Worm (Caenorhabditis elegans) whole organism, young adult: Measurements from ENCODE around the gene snb-1.
A peak's percentile ranks its signal among the peaks of the same experiment; 100 is the strongest.

Experiments
- B0035.1 ChIP-seq: sonication (generic microtip); optimal IDR thresholded peaks from 2 replicates; lab custom pipeline; 2016; ENCODE audit warnings: missing genetic modification characterization, mild to moderate bottlenecking, missing compliant biosample characterization, missing genotype, missing genetic modification reagents
- F22D6.2 ChIP-seq: sonication (generic microtip); optimal IDR thresholded peaks from 2 replicates; lab custom pipeline; 2016; ENCODE audit warnings: mild to moderate bottlenecking, missing genetic modification characterization, missing compliant biosample characterization
- F23B12.7 ChIP-seq: sonication (generic microtip); optimal IDR thresholded peaks from 2 replicates; lab custom pipeline; 2017; ENCODE audit warnings: missing genetic modification characterization, mild to moderate bottlenecking, missing compliant biosample characterization, antibody characterized with exemption, moderate library complexity; ENCODE audit not compliant: insufficient read depth
- F49E8.2 ChIP-seq: sonication (generic microtip); optimal IDR thresholded peaks from 3 replicates; lab custom pipeline; 2017; ENCODE audit warnings: missing genetic modification characterization, mild to moderate bottlenecking, missing compliant biosample characterization, antibody characterized with exemption, moderate library complexity; ENCODE audit not compliant: insufficient read depth
- F55B11.4 ChIP-seq: sonication (generic microtip); optimal IDR thresholded peaks from 2 replicates; lab custom pipeline; 2016; ENCODE audit warnings: missing compliant biosample characterization, missing genetic modification characterization, borderline replicate concordance; ENCODE audit not compliant: insufficient read depth
- F57A8.1 ChIP-seq: fragments of 200-800 bp; sonication (Bioruptor generic); optimal IDR thresholded peaks from 2 replicates; lab custom pipeline; 2018; ENCODE audit warnings: mild to moderate bottlenecking, missing genetic modification characterization, moderate library complexity, missing compliant biosample characterization
- K11D2.4 ChIP-seq: fragments of 200-800 bp; sonication (Bioruptor generic); IDR thresholded peaks from 2 replicates; pipeline ENCODE4 v1.3.6; 2022; ENCODE audit warnings: missing genetic modification reagents, missing genetic modification characterization, missing compliant biosample characterization
- Y53F4B.3 ChIP-seq: fragments of 200-800 bp; sonication (Bioruptor generic); IDR thresholded peaks from 2 replicates; pipeline ENCODE4 v1.3.6; 2022; ENCODE audit warnings: missing genetic modification reagents, missing genetic modification characterization, missing compliant biosample characterization
- Y53G8AR.9 ChIP-seq: fragments of 200-800 bp; sonication (Bioruptor generic); conservative IDR thresholded peaks from 2 replicates; pipeline ENCODE4 v1.3.6; 2022; ENCODE audit warnings: missing genetic modification reagents, missing genetic modification characterization, missing compliant biosample characterization
- ZK185.1 ChIP-seq: sonication (generic microtip); optimal IDR thresholded peaks from 2 replicates; lab custom pipeline; 2016; ENCODE audit warnings: mild to moderate bottlenecking, missing genetic modification characterization, missing compliant biosample characterization; ENCODE audit not compliant: poor library complexity, severe bottlenecking
- akir-1 ChIP-seq: fragments of 200-800 bp; sonication (Bioruptor generic); optimal IDR thresholded peaks from 2 replicates; lab custom pipeline; 2018; ENCODE audit warnings: mild to moderate bottlenecking, missing genetic modification characterization, moderate library complexity, missing compliant biosample characterization
- ama-1 ChIP-seq, 3 experiments: fragments of 150-350 bp in 1 of 3; sonication (generic microtip) in 2 of 3; optimal IDR thresholded peaks; 2 replicates each; lab custom pipeline; 2014 to 2018; ENCODE audit warnings: missing biosample characterization in 2 of 3, missing genetic modification characterization in 2 of 3, missing genetic modification reagents in 2 of 3
- athp-1 ChIP-seq: sonication (generic microtip); optimal IDR thresholded peaks from 2 replicates; lab custom pipeline; 2017; ENCODE audit warnings: mild to moderate bottlenecking, missing genetic modification characterization, missing compliant biosample characterization
- attf-5 ChIP-seq: fragments of 200-800 bp; sonication (Bioruptor generic); optimal IDR thresholded peaks from 2 replicates; lab custom pipeline; 2018; ENCODE audit warnings: mild to moderate bottlenecking, missing genetic modification characterization, missing compliant biosample characterization
- cebp-1 ChIP-seq, 2 experiments: fragments of 200-800 bp in 1 of 2; sonication (Bioruptor generic) in 1 of 2; sonication (generic microtip) in 1 of 2; IDR thresholded peaks in 1 of 2; optimal IDR thresholded peaks in 1 of 2; 2 replicates each; pipeline versions ENCODE4 v1.3.6 to Lab custom; 2017 to 2022; ENCODE audit warnings: missing compliant biosample characterization in 2 of 2, missing genetic modification characterization in 2 of 2, mild to moderate bottlenecking in 1 of 2, missing genetic modification reagents in 1 of 2, moderate library complexity in 1 of 2
- ceh-91 ChIP-seq: fragments of 200-800 bp; sonication (Bioruptor generic); IDR thresholded peaks from 2 replicates; pipeline ENCODE4 v1.3.6; 2022; ENCODE audit warnings: missing genetic modification reagents, missing genetic modification characterization, missing compliant biosample characterization
- dox-1 ChIP-seq: fragments of 200-800 bp; sonication (Bioruptor generic); IDR thresholded peaks from 2 replicates; pipeline ENCODE4 v1.3.6; 2022; ENCODE audit warnings: missing genetic modification reagents, missing genetic modification characterization, missing compliant biosample characterization
- egl-18 ChIP-seq: fragments of 200-800 bp; sonication (Bioruptor generic); IDR thresholded peaks from 2 replicates; pipeline ENCODE4 v1.3.6; 2022; ENCODE audit warnings: missing genetic modification reagents, missing genetic modification characterization, missing compliant biosample characterization
- egrh-3 ChIP-seq: fragments of 200-800 bp; sonication (Bioruptor generic); IDR thresholded peaks from 2 replicates; pipeline ENCODE4 v1.3.6; 2022; ENCODE audit warnings: missing genetic modification reagents, missing genetic modification characterization, missing compliant biosample characterization
- ets-4 ChIP-seq: fragments of 200-800 bp; sonication (Bioruptor generic); optimal IDR thresholded peaks from 2 replicates; lab custom pipeline; 2018; ENCODE audit warnings: mild to moderate bottlenecking, missing genetic modification characterization, missing compliant biosample characterization
- fkh-3 ChIP-seq: sonication (generic microtip); optimal IDR thresholded peaks from 2 replicates; lab custom pipeline; 2016; ENCODE audit warnings: mild to moderate bottlenecking, missing genetic modification characterization, missing compliant biosample characterization
- gei-17 ChIP-seq: fragments of 200-800 bp; sonication (Bioruptor generic); optimal IDR thresholded peaks from 2 replicates; lab custom pipeline; 2018; ENCODE audit warnings: mild to moderate bottlenecking, missing genetic modification characterization, missing compliant biosample characterization
- let-526 ChIP-seq: fragments of 200-800 bp; sonication (Bioruptor generic); IDR thresholded peaks from 2 replicates; pipeline ENCODE4 v1.3.6; 2022; ENCODE audit warnings: missing genetic modification reagents, missing genetic modification characterization, missing compliant biosample characterization
- lin-40 ChIP-seq: sonication (generic microtip); optimal IDR thresholded peaks from 2 replicates; lab custom pipeline; 2016; ENCODE audit warnings: missing genetic modification characterization, mild to moderate bottlenecking, missing compliant biosample characterization, missing genotype, missing genetic modification reagents
- lin-54 ChIP-seq: fragments of 200-800 bp; sonication (Bioruptor generic); optimal IDR thresholded peaks from 2 replicates; lab custom pipeline; 2018; ENCODE audit warnings: mild to moderate bottlenecking, missing genetic modification characterization, missing compliant biosample characterization
- lsl-1 ChIP-seq: fragments of 200-800 bp; sonication (Bioruptor generic); optimal IDR thresholded peaks from 2 replicates; lab custom pipeline; 2018; ENCODE audit warnings: mild to moderate bottlenecking, missing genetic modification characterization, moderate library complexity, missing compliant biosample characterization
- madf-6 ChIP-seq: fragments of 200-800 bp; sonication (Bioruptor generic); IDR thresholded peaks from 2 replicates; pipeline ENCODE4 v1.3.6; 2022; ENCODE audit warnings: missing genetic modification reagents, missing genetic modification characterization, missing compliant biosample characterization
- mel-28 ChIP-seq: sonication (generic microtip); optimal IDR thresholded peaks from 2 replicates; lab custom pipeline; 2016; ENCODE audit warnings: borderline replicate concordance, mild to moderate bottlenecking, missing genetic modification characterization, missing compliant biosample characterization
- mes-4 ChIP-seq: sonication (generic microtip); optimal IDR thresholded peaks from 2 replicates; lab custom pipeline; 2016; ENCODE audit warnings: missing genotype, missing genetic modification characterization, missing compliant biosample characterization
- nfyb-1 ChIP-seq: fragments of 200-800 bp; sonication (Bioruptor generic); IDR thresholded peaks from 2 replicates; pipeline ENCODE4 v1.3.6; 2022; ENCODE audit warnings: missing genetic modification reagents, missing genetic modification characterization, missing compliant biosample characterization
- nhr-80 ChIP-seq: sonication (generic microtip); optimal IDR thresholded peaks from 2 replicates; lab custom pipeline; 2016; ENCODE audit warnings: missing genetic modification characterization, missing compliant biosample characterization
- pbrm-1 ChIP-seq: fragments of 200-800 bp; sonication (Bioruptor generic); IDR thresholded peaks from 2 replicates; pipeline ENCODE4 v1.3.6; 2022; ENCODE audit warnings: missing genetic modification reagents, missing genetic modification characterization, missing compliant biosample characterization
- sea-2 ChIP-seq: fragments of 200-800 bp; sonication (Bioruptor generic); IDR thresholded peaks from 2 replicates; pipeline ENCODE4 v1.3.6; 2022; ENCODE audit warnings: missing genetic modification characterization, missing compliant biosample characterization
- snpc-3.4 ChIP-seq: sonication (generic microtip); optimal IDR thresholded peaks from 2 replicates; lab custom pipeline; 2017; ENCODE audit warnings: missing genetic modification characterization, mild to moderate bottlenecking, missing compliant biosample characterization, antibody characterized with exemption, moderate library complexity, missing genotype, missing genetic modification reagents
- snpc-4 ChIP-seq, 5 experiments: fragments of 150-350 bp in 1 of 5; sonication (generic microtip) in 4 of 5; optimal IDR thresholded peaks; 2 replicates each; lab custom pipeline; 2014 to 2018; ENCODE audit warnings: missing genetic modification characterization in 5 of 5, missing biosample characterization in 3 of 5, antibody characterized with exemption in 2 of 5, mild to moderate bottlenecking in 2 of 5, missing compliant biosample characterization in 2 of 5, missing genotype in 2 of 5, moderate library complexity in 2 of 5, missing genetic modification reagents in 1 of 5
- ztf-25 ChIP-seq: fragments of 200-800 bp; sonication (Bioruptor generic); IDR thresholded peaks from 2 replicates; pipeline ENCODE4 v1.3.6; 2022; ENCODE audit warnings: missing genetic modification reagents, missing genetic modification characterization, missing compliant biosample characterization
- ztf-26 ChIP-seq: sonication (generic microtip); optimal IDR thresholded peaks from 2 replicates; lab custom pipeline; 2017; ENCODE audit warnings: missing genetic modification characterization, missing compliant biosample characterization
- ztf-3 ChIP-seq: fragments of 200-800 bp; sonication (Bioruptor generic); optimal IDR thresholded peaks from 2 replicates; lab custom pipeline; 2018; ENCODE audit warnings: mild to moderate bottlenecking, missing genetic modification characterization, missing compliant biosample characterization

Gene snb-1

DNA sequence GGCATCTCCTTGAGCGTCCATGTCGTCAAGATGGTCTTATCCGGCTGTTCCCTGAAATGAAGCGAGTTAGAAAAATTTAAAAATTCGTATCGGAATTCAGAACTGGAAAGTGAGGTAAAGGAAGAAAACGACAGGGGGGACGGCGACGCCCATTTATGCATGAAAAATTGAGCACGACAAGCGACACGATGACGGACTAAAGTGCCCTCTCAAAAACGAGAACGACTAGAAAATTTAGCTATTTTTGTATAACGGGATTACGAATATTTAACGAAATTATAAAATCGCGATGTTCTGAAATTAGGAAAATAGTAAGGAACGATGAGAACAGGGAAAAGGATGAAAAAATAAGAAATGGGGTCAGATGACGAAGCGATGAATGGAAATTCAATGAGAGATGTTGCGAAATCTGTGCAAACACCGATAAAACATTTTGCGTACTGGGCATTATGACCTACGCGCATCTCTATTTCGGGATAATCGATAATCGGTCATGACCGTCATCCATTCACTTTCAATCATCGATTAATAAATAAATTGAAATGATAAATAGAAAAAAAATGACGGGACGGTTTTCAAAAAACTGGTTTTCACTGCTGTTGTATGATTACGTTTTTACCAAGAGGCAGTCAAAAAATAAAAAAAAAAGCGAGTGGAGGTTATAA, at the start of gene snb-1:
Gene snb-1, minus strand, starts transcription at position 51 of the 665 bp plus-strand sequence.
- TF ChIP-seq nfyb-1 (GFP tag; lab: Robert Waterston, UW) (peak; percentile 43; the same call in 1 of the 2 replicates), akir-1 (no peak), lin-54 (GFP tag; lab: Kevin White, UChicago) (peak; percentile 11), Y53F4B.3 (no peak), egl-18 (no peak), ZK185.1 (peak; percentile 62), ztf-26 (tag; lab: Kevin White, UChicago) (peak; percentile 16), let-526 (GFP tag; lab: Robert Waterston, UW) (no peak), B0035.1 (tag; lab: Kevin White, UChicago) (no peak), ama-1 (optimal IDR thresholded peaks at IDR 0.05; lab: Kevin White, UChicago) (no peak), ama-1 (GFP tag; optimal IDR thresholded peaks at IDR 0.05; lab: Kevin White, UChicago) (no peak), lsl-1 (no peak), athp-1 (tag; lab: Kevin White, UChicago) (peak; percentile 66), cebp-1 (GFP tag; IDR thresholded peaks at IDR 0.05; lab: Robert Waterston, UW) (peak; percentile 99), cebp-1 (tag; optimal IDR thresholded peaks at IDR 0.05; lab: Kevin White, UChicago) (peak; percentile 100), pbrm-1 (0 out of 2 replicates have a peak, but pooled peaks have one; percentile 22), Y53G8AR.9 (GFP tag; lab: Robert Waterston, UW) (no peak), ztf-25 (GFP tag; lab: Robert Waterston, UW) (no peak), mes-4 (tag; lab: Kevin White, UChicago) (no peak), mel-28 (no peak), madf-6 (GFP tag; lab: Robert Waterston, UW) (no peak), sea-2 (GFP tag; lab: Robert Waterston, UW) (no peak), ets-4 (GFP tag; lab: Kevin White, UChicago) (no peak), gei-17 (GFP tag; lab: Kevin White, UChicago) (no peak), K11D2.4 (GFP tag; lab: Robert Waterston, UW) (peak; percentile 23; the same call in 1 of the 2 replicates), F49E8.2 (tag; lab: Kevin White, UChicago) (no peak), snpc-3.4 (tag; lab: Kevin White, UChicago) (no peak), F55B11.4 (no peak), snpc-4 (GFP tag; optimal IDR thresholded peaks at IDR 0.05; lab: Kevin White, UChicago) (no peak), snpc-4 (tag; optimal IDR thresholded peaks at IDR 0.05; lab: Kevin White, UChicago) (peak in 3 of 4 experiments; percentile 29 to 78 (median 38)), fkh-3 (tag; lab: Kevin White, UChicago) (no peak), F23B12.7 (tag; lab: Kevin White, UChicago) (peak; percentile 20), lin-40 (tag; lab: Kevin White, UChicago) (peak; percentile 73), attf-5 (GFP tag; lab: Kevin White, UChicago) (peak; percentile 97), dox-1 (peak; percentile 27; the same call in 1 of the 2 replicates), egrh-3 (GFP tag; lab: Robert Waterston, UW) (no peak), nhr-80 (tag; lab: Kevin White, UChicago) (peak; percentile 2), ztf-3 (GFP tag; lab: Kevin White, UChicago) (no peak)

DNA sequence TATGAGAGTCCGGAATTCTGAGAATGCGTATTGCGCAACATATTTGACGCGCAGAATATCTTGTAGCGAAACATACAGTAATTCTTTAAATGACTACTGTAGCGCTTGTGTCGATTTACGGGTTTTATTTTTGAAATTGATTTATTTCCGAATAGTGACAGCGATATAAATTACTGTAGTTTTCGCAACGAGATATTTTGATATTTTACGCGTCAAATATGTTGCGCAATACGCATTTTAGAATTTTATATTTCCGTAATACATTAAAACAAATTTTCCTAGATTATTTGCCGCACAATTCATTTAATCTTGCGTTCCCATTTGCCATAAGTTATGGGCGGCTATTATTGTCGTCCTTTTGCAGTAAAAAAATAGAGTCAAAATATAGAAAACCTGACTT, 49.1 kb upstream of the snb-1 start:
- TF ChIP-seq lsl-1 (peak; percentile 15), F22D6.2 (tag; lab: Kevin White, UChicago) (no peak), lin-40 (tag; lab: Kevin White, UChicago) (no peak), F57A8.1 (GFP tag; lab: Kevin White, UChicago) (no peak), ceh-91 (0 out of 2 replicates have a peak, but pooled peaks have one; percentile 33)
